Fruit fly (Drosophila melanogaster) whole organism, embryonic: ENCODE results near the gene CG4297.

Source experiments
- ATbp ChIP-seq: fragments of 200-800 bp; sonication (Bioruptor generic); optimal IDR thresholded peaks from 2 replicates; lab custom pipeline; 2017; ENCODE audit warnings: missing biosample characterization, mild to moderate bottlenecking, missing genetic modification characterization, missing genetic modification reagents
- CG11085 ChIP-seq: fragments of 200-800 bp; sonication (Bioruptor generic); IDR thresholded peaks from 2 replicates; pipeline ENCODE4 v1.3.6; 2022; ENCODE audit warnings: missing biosample characterization, missing genetic modification characterization
- CG11247 ChIP-seq: fragments of 200-800 bp; sonication (Bioruptor generic); IDR thresholded peaks from 2 replicates; pipeline ENCODE4 v1.3.6; 2022; ENCODE audit warnings: missing biosample characterization, missing genetic modification characterization
- CG12071 ChIP-seq: fragments of 200-800 bp; sonication (Bioruptor generic); optimal IDR thresholded peaks from 3 replicates; lab custom pipeline; 2018; ENCODE audit warnings: missing biosample characterization, mild to moderate bottlenecking, missing genetic modification characterization
- CG13123 ChIP-seq: fragments of 200-800 bp; sonication (Bioruptor generic); optimal IDR thresholded peaks from 2 replicates; lab custom pipeline; 2016; ENCODE audit warnings: missing biosample characterization, missing genetic modification characterization
- CG1529 ChIP-seq: fragments of 200-800 bp; sonication (Bioruptor generic); optimal IDR thresholded peaks from 3 replicates; lab custom pipeline; 2018; ENCODE audit warnings: missing biosample characterization, missing genetic modification characterization
- CG15696 ChIP-seq: fragments of 200-800 bp; sonication (Bioruptor generic); optimal IDR thresholded peaks from 2 replicates; lab custom pipeline; 2019; ENCODE audit warnings: missing biosample characterization, mild to moderate bottlenecking, missing genetic modification characterization, moderate library complexity
- CG1603 ChIP-seq: fragments of 200-800 bp; sonication (Bioruptor generic); optimal IDR thresholded peaks from 2 replicates; lab custom pipeline; 2019; ENCODE audit warnings: missing biosample characterization, mild to moderate bottlenecking, missing genetic modification characterization, moderate library complexity
- CG16779 ChIP-seq: fragments of 200-800 bp; sonication (Bioruptor generic); IDR thresholded peaks from 2 replicates; pipeline ENCODE4 v1.3.6; 2022; ENCODE audit warnings: missing biosample characterization, missing genetic modification characterization
- CG17612 ChIP-seq: fragments of 200-800 bp; sonication (Bioruptor generic); IDR thresholded peaks from 2 replicates; pipeline ENCODE4 v1.3.6; 2022; ENCODE audit warnings: missing biosample characterization, missing genetic modification characterization
- CG17802 ChIP-seq: fragments of 200-800 bp; sonication (Bioruptor generic); optimal IDR thresholded peaks from 2 replicates; lab custom pipeline; 2018; ENCODE audit warnings: missing biosample characterization, mild to moderate bottlenecking, missing genetic modification characterization, moderate library complexity
- CG2875 ChIP-seq: fragments of 200-800 bp; sonication (Bioruptor generic); optimal IDR thresholded peaks from 2 replicates; lab custom pipeline; 2017; ENCODE audit warnings: missing biosample characterization, mild to moderate bottlenecking, missing genetic modification characterization, missing genetic modification reagents
- CG2889 ChIP-seq: fragments of 200-800 bp; sonication (Bioruptor generic); IDR thresholded peaks from 3 replicates; pipeline ENCODE4 v1.3.6; 2022; ENCODE audit warnings: missing biosample characterization, missing genetic modification characterization
- CG3163 ChIP-seq: fragments of 200-800 bp; sonication (Bioruptor generic); optimal IDR thresholded peaks from 3 replicates; lab custom pipeline; 2016; ENCODE audit warnings: missing biosample characterization, missing genetic modification characterization
- CG33557 ChIP-seq: fragments of 200-800 bp; sonication (Bioruptor generic); optimal IDR thresholded peaks from 2 replicates; lab custom pipeline; 2019; ENCODE audit warnings: missing biosample characterization, mild to moderate bottlenecking, missing genetic modification characterization, moderate library complexity
- CG4730 ChIP-seq: fragments of 200-800 bp; sonication (Bioruptor generic); IDR thresholded peaks from 2 replicates; pipeline ENCODE4 v1.3.6; 2022; ENCODE audit warnings: missing biosample characterization, missing genetic modification characterization
- CG6854 ChIP-seq: fragments of 200-800 bp; sonication (Bioruptor generic); optimal IDR thresholded peaks from 3 replicates; lab custom pipeline; 2017; ENCODE audit warnings: missing biosample characterization, mild to moderate bottlenecking, missing genetic modification characterization
- CG7745 ChIP-seq: fragments of 200-800 bp; sonication (Bioruptor generic); optimal IDR thresholded peaks from 2 replicates; lab custom pipeline; 2018; ENCODE audit warnings: missing biosample characterization, mild to moderate bottlenecking, missing genetic modification characterization, moderate library complexity
- CG7963 ChIP-seq: fragments of 200-800 bp; sonication (Bioruptor generic); IDR thresholded peaks from 3 replicates; pipeline ENCODE4 v1.3.6; 2022; ENCODE audit warnings: missing biosample characterization, missing genetic modification characterization; ENCODE audit not compliant: partially characterized antibody
- CG8388 ChIP-seq: fragments of 200-800 bp; sonication (Bioruptor generic); optimal IDR thresholded peaks from 2 replicates; lab custom pipeline; 2019; ENCODE audit warnings: missing biosample characterization, mild to moderate bottlenecking, missing genetic modification characterization, moderate library complexity
- CG9215 ChIP-seq: fragments of 200-800 bp; sonication (Bioruptor generic); IDR thresholded peaks from 2 replicates; pipeline ENCODE4 v1.3.6; 2022; ENCODE audit warnings: missing biosample characterization, missing genetic modification characterization
- CG9437 ChIP-seq: fragments of 200-800 bp; sonication (Bioruptor generic); optimal IDR thresholded peaks from 2 replicates; lab custom pipeline; 2018; ENCODE audit warnings: missing biosample characterization, mild to moderate bottlenecking, missing genetic modification characterization
- D ChIP-seq, 2 experiments: fragments of 200-800 bp in 1 of 2; fragments of >200 bp in 1 of 2; sonication (Bioruptor generic) in 1 of 2; optimal IDR thresholded peaks; 2 replicates in 1 of 2; 3 replicates in 1 of 2; lab custom pipeline; 2017; ENCODE audit warnings: mild to moderate bottlenecking in 1 of 2, missing biosample characterization in 1 of 2, missing genetic modification characterization in 1 of 2, missing genetic modification reagents in 1 of 2
- D19A ChIP-seq: fragments of 200-800 bp; optimal IDR thresholded peaks from 3 replicates; lab custom pipeline; 2019; ENCODE audit warnings: missing biosample characterization, mild to moderate bottlenecking, missing genetic modification characterization, moderate library complexity
- Dfd ChIP-seq, 2 experiments: fragments of >200 bp; optimal IDR thresholded peaks; 2 replicates each; lab custom pipeline; 2017; ENCODE audit warnings: missing biosample characterization in 2 of 2, missing genetic modification characterization in 2 of 2
- HHEX ChIP-seq: fragments of 200-800 bp; sonication (Bioruptor generic); optimal IDR thresholded peaks from 3 replicates; lab custom pipeline; 2017; ENCODE audit warnings: missing biosample characterization, mild to moderate bottlenecking, missing genetic modification characterization, missing genetic modification reagents
- Hey ChIP-seq: fragments of 200-800 bp; sonication (Bioruptor generic); optimal IDR thresholded peaks from 3 replicates; lab custom pipeline; 2018; ENCODE audit warnings: missing biosample characterization, mild to moderate bottlenecking, missing genetic modification characterization
- Hr3 ChIP-seq: fragments of 200-800 bp; sonication (Bioruptor generic); optimal IDR thresholded peaks from 3 replicates; lab custom pipeline; 2016; ENCODE audit warnings: missing biosample characterization, missing genetic modification characterization
- Hr78 ChIP-seq, 2 experiments: fragments of 200-800 bp in 1 of 2; fragments of >200 bp in 1 of 2; sonication (Bioruptor generic) in 1 of 2; optimal IDR thresholded peaks; 2 replicates each; lab custom pipeline; 2017 to 2019; ENCODE audit warnings: missing biosample characterization in 2 of 2, missing genetic modification characterization in 2 of 2, mild to moderate bottlenecking in 1 of 2, moderate library complexity in 1 of 2
- MESR4 ChIP-seq: fragments of 200-800 bp; sonication (Bioruptor generic); optimal IDR thresholded peaks from 2 replicates; lab custom pipeline; 2018; ENCODE audit warnings: missing biosample characterization, mild to moderate bottlenecking, missing genetic modification characterization, moderate library complexity
- Max ChIP-seq: fragments of 200-800 bp; sonication (Bioruptor generic); optimal IDR thresholded peaks from 2 replicates; lab custom pipeline; 2016; ENCODE audit warnings: missing biosample characterization, mild to moderate bottlenecking, missing genetic modification characterization
- Mrtf ChIP-seq: fragments of 200-800 bp; sonication (Bioruptor generic); IDR thresholded peaks from 3 replicates; pipeline ENCODE4 v1.3.6; 2022; ENCODE audit warnings: missing biosample characterization, missing genetic modification characterization
- NC2β ChIP-seq: fragments of 200-800 bp; sonication (Bioruptor generic); optimal IDR thresholded peaks from 2 replicates; lab custom pipeline; 2016; ENCODE audit warnings: missing biosample characterization, missing genetic modification characterization
- Scr ChIP-seq: fragments of 200-800 bp; sonication (Bioruptor generic); IDR thresholded peaks from 2 replicates; pipeline ENCODE4 v1.3.6; 2022; ENCODE audit warnings: missing biosample characterization, missing genetic modification characterization; ENCODE audit not compliant: partially characterized antibody
- Vsx1 ChIP-seq: fragments of 200-800 bp; sonication (Bioruptor generic); optimal IDR thresholded peaks from 2 replicates; lab custom pipeline; 2017; ENCODE audit warnings: missing biosample characterization, mild to moderate bottlenecking, missing genetic modification characterization, missing genetic modification reagents
- bowl ChIP-seq: fragments of 200-800 bp; sonication (Bioruptor generic); IDR thresholded peaks from 2 replicates; pipeline ENCODE4 v1.3.6; 2022; ENCODE audit warnings: missing biosample characterization, missing genetic modification characterization
- cg ChIP-seq: fragments of 200-800 bp; sonication (Bioruptor generic); optimal IDR thresholded peaks from 3 replicates; lab custom pipeline; 2019; ENCODE audit warnings: missing biosample characterization, mild to moderate bottlenecking, missing genetic modification characterization, moderate library complexity
- cwo ChIP-seq: fragments of 200-800 bp; sonication (Bioruptor generic); optimal IDR thresholded peaks from 3 replicates; lab custom pipeline; 2017; ENCODE audit warnings: missing biosample characterization, missing genetic modification characterization, mild to moderate bottlenecking, moderate library complexity, missing genetic modification reagents
- gsb-n ChIP-seq: fragments of 200-800 bp; sonication (Bioruptor generic); optimal IDR thresholded peaks from 3 replicates; lab custom pipeline; 2018; ENCODE audit warnings: missing biosample characterization, mild to moderate bottlenecking, missing genetic modification characterization
- hth ChIP-seq: fragments of >200 bp; optimal IDR thresholded peaks from 2 replicates; lab custom pipeline; 2017; ENCODE audit warnings: inconsistent platforms
- kah ChIP-seq: fragments of 200-800 bp; sonication (Bioruptor generic); optimal IDR thresholded peaks from 2 replicates; lab custom pipeline; 2018; ENCODE audit warnings: missing biosample characterization, mild to moderate bottlenecking, missing genetic modification characterization
- lmd ChIP-seq: fragments of 200-800 bp; sonication (Bioruptor generic); IDR thresholded peaks from 2 replicates; pipeline ENCODE4 v1.3.6; 2022; ENCODE audit warnings: missing biosample characterization, missing genetic modification characterization
- nmo ChIP-seq: fragments of 200-800 bp; sonication (Bioruptor generic); optimal IDR thresholded peaks from 2 replicates; lab custom pipeline; 2018; ENCODE audit warnings: missing biosample characterization, mild to moderate bottlenecking, missing genetic modification characterization, moderate library complexity
- sr ChIP-seq: fragments of 200-800 bp; sonication (Bioruptor generic); IDR thresholded peaks from 3 replicates; pipeline ENCODE4 v1.3.6; 2022; ENCODE audit warnings: missing biosample characterization, missing genetic modification characterization
- tx ChIP-seq: fragments of 200-800 bp; sonication (Bioruptor generic); optimal IDR thresholded peaks from 2 replicates; lab custom pipeline; 2016; ENCODE audit warnings: missing biosample characterization, missing genetic modification characterization
- unc-4 ChIP-seq: fragments of 200-800 bp; sonication (Bioruptor generic); IDR thresholded peaks from 2 replicates; pipeline ENCODE4 v1.3.6; 2022; ENCODE audit warnings: missing biosample characterization, missing genetic modification characterization; ENCODE audit not compliant: partially characterized antibody
- vfl ChIP-seq: fragments of 200-800 bp; sonication (Bioruptor generic); optimal IDR thresholded peaks from 2 replicates; lab custom pipeline; 2016; ENCODE audit warnings: missing biosample characterization, missing genetic modification characterization
- zf30C ChIP-seq: fragments of 200-800 bp; sonication (Bioruptor generic); optimal IDR thresholded peaks from 3 replicates; lab custom pipeline; 2018; ENCODE audit warnings: missing biosample characterization, mild to moderate bottlenecking, missing genetic modification characterization

CG4297 gene

dm6 chr2L:414593-415399, 57.2 kb downstream of the CG4297 start, which contains the start of the genes AP-2alpha and ebi (continued):
- TF ChIP-seq CG2889 (peak; percentile 83), HHEX (peak; percentile 68), sr (GFP tag; lab: Robert Waterston, UW) (peak; percentile 36; the same call in 1 of the 3 replicates), CG16779 (GFP tag; lab: Robert Waterston, UW) (0 out of 2 replicates have a peak, but pooled peaks have one; percentile 59), tx (GFP tag; lab: Kevin White, UChicago) (peak; percentile 92), CG1529 (peak; percentile 64), CG1603 (tag; lab: Kevin White, UChicago) (peak; percentile 90), CG12071 (GFP tag; lab: Kevin White, UChicago) (no peak), CG6854 (no peak), Dfd (GFP tag; optimal IDR thresholded peaks at IDR 0.05; lab: Kevin White, UChicago) (no peak), gsb-n (tag; lab: Kevin White, UChicago) (no peak), hth (lab: Kevin White, UChicago) (no peak), zf30C (no peak), D (optimal IDR thresholded peaks at IDR 0.05; lab: Kevin White, UChicago) (no peak), D (GFP tag; optimal IDR thresholded peaks at IDR 0.05; lab: Kevin White, UChicago) (peak; percentile 80), CG7963 (GFP tag; lab: Robert Waterston, UW) (no peak), nmo (GFP tag; lab: Kevin White, UChicago) (peak; percentile 95), Hr3 (GFP tag; lab: Kevin White, UChicago) (peak; percentile 93), CG9215 (peak; percentile 93), vfl (GFP tag; lab: Kevin White, UChicago) (peak; percentile 84), ATbp (GFP tag; lab: Kevin White, UChicago) (peak; percentile 63), Hey (peak; percentile 59), CG2875 (GFP tag; lab: Kevin White, UChicago) (peak; percentile 33), CG11247 (GFP tag; lab: Robert Waterston, UW) (peak; percentile 76), NC2β (GFP tag; lab: Kevin White, UChicago) (peak; percentile 95), CG17612 (GFP tag; lab: Robert Waterston, UW) (peak; percentile 38; the same call in 1 of the 2 replicates), CG3163 (GFP tag; lab: Kevin White, UChicago) (peak; percentile 86), Vsx1 (no peak), cwo (GFP tag; lab: Kevin White, UChicago) (peak; percentile 49), cg (GFP tag; lab: Kevin White, UChicago) (no peak), MESR4 (peak; percentile 75), CG9437 (peak; percentile 79), CG15696 (tag; lab: Kevin White, UChicago) (peak; percentile 83), Mrtf (GFP tag; lab: Robert Waterston, UW) (peak; percentile 84), Hr78 (GFP tag; optimal IDR thresholded peaks at IDR 0.05; lab: Kevin White, UChicago) (no peak), bowl (GFP tag; lab: Robert Waterston, UW) (no peak), lmd (GFP tag; lab: Robert Waterston, UW) (peak; percentile 94), CG7745 (tag; lab: Kevin White, UChicago) (no peak), CG11085 (GFP tag; lab: Robert Waterston, UW) (peak; percentile 78), Scr (GFP tag; lab: Robert Waterston, UW) (no peak; the same call in 1 of the 2 replicates), CG8388 (GFP tag; lab: Kevin White, UChicago) (peak; percentile 68), CG13123 (peak; percentile 77), D19A (tag; lab: Kevin White, UChicago) (peak; percentile 67), CG17802 (tag; lab: Kevin White, UChicago) (peak; percentile 28), CG33557 (GFP tag; lab: Kevin White, UChicago) (peak; percentile 85), CG4730 (GFP tag; lab: Robert Waterston, UW) (peak; percentile 78), kah (GFP tag; lab: Kevin White, UChicago) (no peak), Max (GFP tag; lab: Kevin White, UChicago) (peak; percentile 79), unc-4 (GFP tag; lab: Robert Waterston, UW) (no peak)
